Worm (Caenorhabditis elegans) whole organism, L4 larva: Measurements from ENCODE around the gene ZC404.2.

ENCODE experiments used
- F37D6.2 ChIP-seq: sonication (generic microtip); optimal IDR thresholded peaks from 2 replicates; lab custom pipeline; 2016; ENCODE audit warnings: mild to moderate bottlenecking, missing genetic modification characterization, missing compliant biosample characterization
- R02D3.7 ChIP-seq: fragments of 150-350 bp; sonication (generic microtip); optimal IDR thresholded peaks from 3 replicates; lab custom pipeline; 2014; ENCODE audit warnings: missing biosample characterization, missing genetic modification characterization
- T20F7.1 ChIP-seq: fragments of 200-800 bp; sonication (Bioruptor generic); optimal IDR thresholded peaks from 2 replicates; lab custom pipeline; 2018; ENCODE audit warnings: mild to moderate bottlenecking, missing genetic modification characterization, missing compliant biosample characterization
- T26A8.4 ChIP-seq: fragments of 200-800 bp; sonication (Bioruptor generic); IDR thresholded peaks from 2 replicates; pipeline ENCODE4 v1.3.6; 2022; ENCODE audit warnings: missing genetic modification characterization, missing compliant biosample characterization
- Y48G9A.11 ChIP-seq: fragments of 200-800 bp; sonication (Bioruptor generic); IDR thresholded peaks from 2 replicates; pipeline ENCODE4 v1.3.6; 2022; ENCODE audit warnings: missing genetic modification reagents, missing genetic modification characterization, missing compliant biosample characterization
- Y75B8A.6 ChIP-seq: fragments of 200-800 bp; sonication (Bioruptor generic); IDR thresholded peaks from 2 replicates; pipeline ENCODE4 v1.3.6; 2022; ENCODE audit warnings: missing genetic modification reagents, missing genetic modification characterization, missing compliant biosample characterization
- ZK546.5 ChIP-seq, 2 experiments: sonication (generic microtip); optimal IDR thresholded peaks; 2 replicates each; lab custom pipeline; 2017; ENCODE audit warnings: missing biosample characterization in 2 of 2, missing genetic modification characterization in 2 of 2
- aha-1 ChIP-seq: fragments of 150-350 bp; peaks from one replicate; lab custom pipeline; 2014; ENCODE audit warnings: missing biosample characterization, missing genetic modification characterization
- arid-1 ChIP-seq: fragments of 200-800 bp; sonication (Bioruptor generic); conservative IDR thresholded peaks from 2 replicates; pipeline ENCODE4 v1.3.6; 2022; ENCODE audit warnings: missing genetic modification reagents, missing genetic modification characterization, missing compliant biosample characterization
- attf-4 ChIP-seq: sonication (generic microtip); optimal IDR thresholded peaks from 3 replicates; lab custom pipeline; 2017; ENCODE audit warnings: missing biosample characterization, missing genetic modification characterization
- ceh-20 ChIP-seq: fragments of 200-800 bp; sonication (Bioruptor generic); IDR thresholded peaks from 2 replicates; pipeline ENCODE4 v1.3.6; 2022; ENCODE audit warnings: missing genetic modification reagents, missing genetic modification characterization, missing compliant biosample characterization
- ctbp-1 ChIP-seq: fragments of 200-800 bp; sonication (Bioruptor generic); IDR thresholded peaks from 2 replicates; pipeline ENCODE4 v1.3.6; 2022; ENCODE audit warnings: missing genetic modification reagents, missing genetic modification characterization, missing compliant biosample characterization
- dmd-6 ChIP-seq: fragments of 200-800 bp; sonication (Bioruptor generic); IDR thresholded peaks from 2 replicates; pipeline ENCODE4 v1.3.6; 2022; ENCODE audit warnings: missing genetic modification reagents, missing genetic modification characterization, missing compliant biosample characterization
- dmd-8 ChIP-seq: fragments of 200-800 bp; sonication (Bioruptor generic); IDR thresholded peaks from 2 replicates; pipeline ENCODE4 v1.3.6; 2022; ENCODE audit warnings: missing genetic modification characterization, missing compliant biosample characterization
- dpl-1 ChIP-seq: fragments of 150-350 bp; optimal IDR thresholded peaks from 2 replicates; lab custom pipeline; 2014; ENCODE audit warnings: missing biosample characterization, missing genetic modification reagents, missing genetic modification characterization
- dve-1 ChIP-seq: sonication (generic microtip); optimal IDR thresholded peaks from 2 replicates; lab custom pipeline; 2017; ENCODE audit warnings: antibody characterized with exemption, mild to moderate bottlenecking, missing genetic modification characterization, missing compliant biosample characterization; ENCODE audit not compliant: insufficient read depth
- egl-43 ChIP-seq: fragments of 200-800 bp; sonication (Bioruptor generic); IDR thresholded peaks from 2 replicates; pipeline ENCODE4 v1.3.6; 2022; ENCODE audit warnings: missing genetic modification reagents, missing genetic modification characterization, missing compliant biosample characterization
- fos-1 ChIP-seq: fragments of 150-350 bp; optimal IDR thresholded peaks from 2 replicates; lab custom pipeline; 2014; ENCODE audit warnings: missing biosample characterization, missing genetic modification characterization
- hlh-30 ChIP-seq: sonication (generic microtip); optimal IDR thresholded peaks from 2 replicates; lab custom pipeline; 2017; ENCODE audit warnings: antibody characterized with exemption, mild to moderate bottlenecking, missing genetic modification characterization, missing compliant biosample characterization; ENCODE audit not compliant: insufficient read depth
- hmg-1.1 ChIP-seq: fragments of 200-800 bp; sonication (Bioruptor generic); IDR thresholded peaks from 2 replicates; pipeline ENCODE4 v1.3.6; 2022; ENCODE audit warnings: missing genetic modification reagents, missing genetic modification characterization, missing compliant biosample characterization
- lim-7 ChIP-seq: fragments of 200-800 bp; sonication (Bioruptor generic); IDR thresholded peaks from 2 replicates; pipeline ENCODE4 v1.3.6; 2022; ENCODE audit warnings: missing genetic modification characterization, missing compliant biosample characterization
- lin-1 ChIP-seq: fragments of 200-800 bp; sonication (Bioruptor generic); IDR thresholded peaks from 2 replicates; pipeline ENCODE4 v1.3.6; 2022; ENCODE audit warnings: missing genetic modification reagents, missing genetic modification characterization, missing compliant biosample characterization
- lin-38 ChIP-seq: fragments of 200-800 bp; sonication (Bioruptor generic); IDR thresholded peaks from 2 replicates; pipeline ENCODE4 v1.3.6; 2022; ENCODE audit warnings: missing genetic modification reagents, missing genetic modification characterization, missing compliant biosample characterization
- lsy-2 ChIP-seq, 2 experiments: fragments of 150-350 bp in 1 of 2; sonication (generic microtip) in 1 of 2; optimal IDR thresholded peaks; 2 replicates each; lab custom pipeline; 2014 to 2017; ENCODE audit warnings: missing biosample characterization in 2 of 2, missing genetic modification characterization in 2 of 2
- mdt-29 ChIP-seq: fragments of 200-800 bp; sonication (Bioruptor generic); IDR thresholded peaks from 2 replicates; pipeline ENCODE4 v1.3.6; 2022; ENCODE audit warnings: missing genetic modification reagents, missing genetic modification characterization, missing compliant biosample characterization
- mep-1 ChIP-seq: fragments of 150-350 bp; sonication (generic microtip); optimal IDR thresholded peaks from 3 replicates; lab custom pipeline; 2014; ENCODE audit warnings: missing biosample characterization, missing genetic modification characterization
- mes-2 ChIP-seq: sonication (generic microtip); optimal IDR thresholded peaks from 2 replicates; lab custom pipeline; 2016; ENCODE audit warnings: missing genotype, mild to moderate bottlenecking, missing genetic modification characterization, missing compliant biosample characterization; ENCODE audit not compliant: poor library complexity, severe bottlenecking
- nhr-10 ChIP-seq: fragments of 150-350 bp; optimal IDR thresholded peaks from 2 replicates; lab custom pipeline; 2014; ENCODE audit warnings: missing biosample characterization, missing genetic modification characterization
- nhr-11 ChIP-seq: fragments of 150-350 bp; optimal IDR thresholded peaks from 2 replicates; lab custom pipeline; 2014; ENCODE audit warnings: missing biosample characterization, missing genetic modification characterization
- nhr-237 ChIP-seq: sonication (generic microtip); optimal IDR thresholded peaks from 2 replicates; lab custom pipeline; 2017; ENCODE audit warnings: missing biosample characterization, missing genetic modification characterization
- nhr-28 ChIP-seq: fragments of 150-350 bp; optimal IDR thresholded peaks from 2 replicates; lab custom pipeline; 2014; ENCODE audit warnings: missing biosample characterization, missing genetic modification characterization
- nhr-48 ChIP-seq: sonication (generic microtip); optimal IDR thresholded peaks from 2 replicates; lab custom pipeline; 2016; ENCODE audit warnings: mild to moderate bottlenecking, missing genetic modification characterization, missing compliant biosample characterization
- nhr-76 ChIP-seq: fragments of 150-350 bp; optimal IDR thresholded peaks from 2 replicates; lab custom pipeline; 2014; ENCODE audit warnings: missing biosample characterization, missing genetic modification characterization
- pha-4 ChIP-seq, 2 experiments: fragments of 150-350 bp in 1 of 2; fragments of 200-800 bp in 1 of 2; sonication (Bioruptor generic) in 1 of 2; IDR thresholded peaks in 1 of 2; optimal IDR thresholded peaks in 1 of 2; 2 replicates each; pipeline versions ENCODE4 v1.3.6 to Lab custom; 2014 to 2022; ENCODE audit warnings: missing genetic modification characterization in 2 of 2, missing genetic modification reagents in 2 of 2, missing biosample characterization in 1 of 2, missing compliant biosample characterization in 1 of 2
- pqm-1 ChIP-seq: sonication (generic microtip); optimal IDR thresholded peaks from 2 replicates; lab custom pipeline; 2017; ENCODE audit warnings: missing biosample characterization, missing genetic modification characterization
- rbr-2 ChIP-seq: sonication (generic microtip); optimal IDR thresholded peaks from 2 replicates; lab custom pipeline; 2016; ENCODE audit warnings: missing genotype, missing genetic modification characterization, missing compliant biosample characterization
- set-16 ChIP-seq: fragments of 200-800 bp; sonication (Bioruptor generic); IDR thresholded peaks from 2 replicates; pipeline ENCODE4 v1.3.6; 2022; ENCODE audit warnings: missing genetic modification reagents, missing genetic modification characterization, missing compliant biosample characterization
- snpc-4 ChIP-seq: fragments of 150-350 bp; optimal IDR thresholded peaks from 2 replicates; lab custom pipeline; 2014; ENCODE audit warnings: missing biosample characterization, missing genetic modification characterization
- spr-1 ChIP-seq: sonication (generic microtip); optimal IDR thresholded peaks from 2 replicates; lab custom pipeline; 2016; ENCODE audit warnings: mild to moderate bottlenecking, missing genetic modification characterization, missing compliant biosample characterization
- unc-130 ChIP-seq: sonication (generic microtip); optimal IDR thresholded peaks from 2 replicates; lab custom pipeline; 2016; ENCODE audit warnings: missing genetic modification reagents, missing genetic modification characterization, missing compliant biosample characterization
- unc-39 ChIP-seq: sonication (generic microtip); optimal IDR thresholded peaks from 2 replicates; lab custom pipeline; 2017; ENCODE audit warnings: missing biosample characterization, missing genetic modification characterization
- unc-62 ChIP-seq, 3 experiments: fragments of 150-350 bp in 1 of 3; sonication (generic microtip); optimal IDR thresholded peaks in 2 of 3; peaks in 1 of 3; 1 replicate in 1 of 3; 2 replicates in 2 of 3; lab custom pipeline; 2014 to 2017; ENCODE audit warnings: missing biosample characterization in 3 of 3, missing genetic modification characterization in 3 of 3, missing genetic modification reagents in 3 of 3, missing genotype in 1 of 3
- zfp-2 ChIP-seq: sonication (generic microtip); optimal IDR thresholded peaks from 2 replicates; lab custom pipeline; 2016; ENCODE audit warnings: mild to moderate bottlenecking, missing genetic modification characterization, missing compliant biosample characterization
- zip-11 ChIP-seq: fragments of 200-800 bp; sonication (Bioruptor generic); IDR thresholded peaks from 2 replicates; pipeline ENCODE4 v1.3.6; 2022; ENCODE audit warnings: missing genetic modification characterization, missing compliant biosample characterization

ZC404.2 gene

ce11 chrV:6780166-6780565 lies 7.6 kb upstream of the ZC404.2 start, which contains the start of gene ZC404.15:
Gene ZC404.15 (plus strand): TSS chrV:6780466.
- TF ChIP-seq T26A8.4 (GFP tag; lab: Robert Waterston, UW) (no peak), aha-1 (peak; percentile 47), F37D6.2 (tag; lab: Kevin White, UChicago) (no peak), mdt-29 (no peak)
- TF ChIP-seq, all 104 proteins: peak for 1

DNA sequence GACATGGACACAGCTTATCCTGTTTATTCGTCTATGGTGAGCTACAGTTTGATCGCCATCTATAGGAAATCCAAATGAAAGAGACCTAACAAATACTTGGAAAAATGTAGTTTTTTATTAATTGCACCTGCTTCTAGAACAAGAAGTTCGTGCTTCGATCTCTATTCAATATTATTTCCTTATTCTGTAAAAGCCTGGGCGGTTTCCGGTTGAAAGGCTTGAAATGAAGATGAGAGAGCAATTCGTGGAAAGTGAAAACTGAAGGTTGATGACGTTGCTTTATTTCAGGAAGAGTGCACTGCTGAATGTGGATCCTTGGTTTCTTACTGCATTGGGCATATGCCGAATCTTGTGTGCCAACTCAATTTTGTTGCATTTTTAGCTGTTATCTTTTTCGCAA lies 7.1 kb upstream of the ZC404.2 start:
- TF ChIP-seq aha-1: peak; percentile 34
- no peak for TF ChIP-seq ZK546.5 (tag; optimal IDR thresholded peaks at IDR 0.05; lab: Kevin White, UChicago)

DNA sequence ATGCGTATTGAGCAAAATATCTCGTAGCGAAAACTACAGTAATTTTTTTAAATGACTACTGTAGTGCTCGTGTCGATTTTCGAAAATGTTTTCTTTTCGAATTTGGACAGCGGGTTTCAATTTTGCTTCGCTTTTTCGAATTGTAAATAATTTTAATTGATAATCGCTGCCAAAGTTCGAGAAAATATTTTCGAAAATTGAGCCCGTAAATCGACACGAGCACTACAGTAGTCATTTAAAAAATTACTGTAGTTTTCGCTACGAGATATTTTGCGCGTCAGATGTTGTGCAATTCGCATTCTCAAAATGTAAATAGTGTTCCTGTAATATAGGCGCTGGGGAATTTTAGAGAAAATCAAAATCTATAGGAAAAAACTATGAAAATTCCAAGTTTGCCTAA lies 5.5 kb upstream of the ZC404.2 start:
- no peak for TF ChIP-seq lsy-2 (tag; optimal IDR thresholded peaks at IDR 0.05; lab: Kevin White, UChicago)
- no peak for TF ChIP-seq arid-1 (GFP tag; lab: Robert Waterston, UW)
- TF ChIP-seq rbr-2 (tag; lab: Kevin White, UChicago): no peak
- TF ChIP-seq dpl-1 (GFP tag; lab: Kevin White, UChicago): no peak
- TF ChIP-seq zfp-2 (tag; lab: Kevin White, UChicago): no peak
- TF ChIP-seq egl-43 (GFP tag; lab: Robert Waterston, UW): no peak
- TF ChIP-seq hlh-30: no peak
- TF ChIP-seq mep-1 (tag; lab: Kevin White, UChicago): no peak
- TF ChIP-seq Y75B8A.6 (GFP tag; lab: Robert Waterston, UW): no peak
- TF ChIP-seq Y48G9A.11 (GFP tag; lab: Robert Waterston, UW): no peak
- no peak for TF ChIP-seq snpc-4
- TF ChIP-seq fos-1 (tag; lab: Kevin White, UChicago): no peak

- TF ChIP-seq lim-7 (no peak), unc-39 (tag; lab: Kevin White, UChicago) (no peak), nhr-28 (tag; lab: Kevin White, UChicago) (no peak), ceh-20 (GFP tag; lab: Robert Waterston, UW) (no peak), hlh-30 (no peak), dmd-6 (GFP tag; lab: Robert Waterston, UW) (no peak), hmg-1.1 (no peak), lin-38 (GFP tag; lab: Robert Waterston, UW) (0 out of 2 replicates have a peak, but pooled peaks have one; percentile 19), Y48G9A.11 (GFP tag; lab: Robert Waterston, UW) (no peak), pqm-1 (tag; lab: Kevin White, UChicago) (no peak), mes-2 (no peak), nhr-10 (tag; lab: Kevin White, UChicago) (no peak), dmd-8 (0 out of 2 replicates have a peak, but pooled peaks have one; percentile 40), R02D3.7 (tag; lab: Kevin White, UChicago) (no peak), ctbp-1 (GFP tag; lab: Robert Waterston, UW) (no peak), nhr-76 (tag; lab: Kevin White, UChicago) (no peak), nhr-237 (tag; lab: Kevin White, UChicago) (no peak), zip-11 (GFP tag; lab: Robert Waterston, UW) (no peak), spr-1 (no peak), fos-1 (tag; lab: Kevin White, UChicago) (no peak), lin-1 (GFP tag; lab: Robert Waterston, UW) (no peak), unc-130 (peak; percentile 61), T20F7.1 (GFP tag; lab: Kevin White, UChicago) (no peak), set-16 (GFP tag; lab: Robert Waterston, UW) (no peak), dpl-1 (GFP tag; lab: Kevin White, UChicago) (no peak), dve-1 (tag; lab: Kevin White, UChicago) (no peak), nhr-48 (tag; lab: Kevin White, UChicago) (no peak), attf-4 (tag; lab: Kevin White, UChicago) (no peak), pha-4 (GFP tag; IDR thresholded peaks at IDR 0.05; lab: Robert Waterston, UW) (0 out of 2 replicates have a peak, but pooled peaks have one; percentile 16), pha-4 (tag; optimal IDR thresholded peaks at IDR 0.05; lab: Kevin White, UChicago) (no peak), unc-62 (GFP tag; optimal IDR thresholded peaks at IDR 0.05 in 1 of 2; lab: Kevin White, UChicago) (peak in 1 of 2 experiments; percentile 63), unc-62 (tag; optimal IDR thresholded peaks at IDR 0.05; lab: Kevin White, UChicago) (no peak), nhr-11 (tag; lab: Kevin White, UChicago) (no peak), arid-1 (GFP tag; lab: Robert Waterston, UW) (no peak)
These were observed 4.6 kb upstream of the ZC404.2 start for ce11 chrV:6783044-6783625.
